Fruit fly (Drosophila melanogaster) whole organism, embryonic: ENCODE results near the gene Cyp4ac2.

ENCODE experiments used
- Ada2b ChIP-seq: fragments of 200-800 bp; sonication (Bioruptor generic); IDR thresholded peaks from 2 replicates; pipeline ENCODE4 v1.3.6; 2022; ENCODE audit warnings: missing biosample characterization, missing genetic modification characterization
- BEAF-32 ChIP-seq: fragments of 200-800 bp; sonication (Bioruptor generic); optimal IDR thresholded peaks from 3 replicates; lab custom pipeline; 2017; ENCODE audit warnings: missing biosample characterization, missing genetic modification characterization, mild to moderate bottlenecking, moderate library complexity, missing genetic modification reagents
- CG1233 ChIP-seq: fragments of 200-800 bp; sonication (Bioruptor generic); optimal IDR thresholded peaks from 4 replicates; lab custom pipeline; 2018; ENCODE audit warnings: missing biosample characterization, mild to moderate bottlenecking, missing genetic modification characterization
- CG13424 ChIP-seq: fragments of 200-800 bp; sonication (Bioruptor generic); optimal IDR thresholded peaks from 2 replicates; lab custom pipeline; 2019; ENCODE audit warnings: missing biosample characterization, mild to moderate bottlenecking, missing genetic modification characterization, moderate library complexity
- CG1603 ChIP-seq: fragments of 200-800 bp; sonication (Bioruptor generic); optimal IDR thresholded peaks from 2 replicates; lab custom pipeline; 2019; ENCODE audit warnings: missing biosample characterization, mild to moderate bottlenecking, missing genetic modification characterization, moderate library complexity
- CG17186 ChIP-seq: fragments of 200-800 bp; sonication (Bioruptor generic); optimal IDR thresholded peaks from 3 replicates; lab custom pipeline; 2017; ENCODE audit warnings: missing biosample characterization, missing genetic modification reagents, missing genetic modification characterization
- CG17568 ChIP-seq: fragments of 200-800 bp; sonication (Bioruptor generic); optimal IDR thresholded peaks from 2 replicates; lab custom pipeline; 2018; ENCODE audit warnings: missing biosample characterization, mild to moderate bottlenecking, missing genetic modification characterization, moderate library complexity
- CG17912 ChIP-seq: fragments of 200-800 bp; sonication (Bioruptor generic); optimal IDR thresholded peaks from 2 replicates; lab custom pipeline; 2018; ENCODE audit warnings: missing biosample characterization, mild to moderate bottlenecking, missing genetic modification characterization
- CG18764 ChIP-seq: fragments of 200-800 bp; sonication (Bioruptor generic); optimal IDR thresholded peaks from 3 replicates; lab custom pipeline; 2016; ENCODE audit warnings: missing biosample characterization, missing genetic modification characterization
- CG2120 ChIP-seq: fragments of 200-800 bp; sonication (Bioruptor generic); optimal IDR thresholded peaks from 3 replicates; lab custom pipeline; 2016; ENCODE audit warnings: missing biosample characterization, missing genetic modification characterization
- CG33557 ChIP-seq: fragments of 200-800 bp; sonication (Bioruptor generic); optimal IDR thresholded peaks from 2 replicates; lab custom pipeline; 2019; ENCODE audit warnings: missing biosample characterization, mild to moderate bottlenecking, missing genetic modification characterization, moderate library complexity
- CG7357 ChIP-seq: fragments of 200-800 bp; sonication (Bioruptor generic); IDR thresholded peaks from 3 replicates; pipeline ENCODE4 v1.3.6; 2022; ENCODE audit warnings: missing biosample characterization, missing genetic modification characterization
- CG8359 ChIP-seq: fragments of 200-800 bp; sonication (Bioruptor generic); optimal IDR thresholded peaks from 2 replicates; lab custom pipeline; 2017; ENCODE audit warnings: missing biosample characterization, mild to moderate bottlenecking, missing genetic modification characterization, borderline replicate concordance
- CG8478 ChIP-seq: fragments of >200 bp; optimal IDR thresholded peaks from 2 replicates; lab custom pipeline; 2018
- CG9215 ChIP-seq: fragments of 200-800 bp; sonication (Bioruptor generic); IDR thresholded peaks from 2 replicates; pipeline ENCODE4 v1.3.6; 2022; ENCODE audit warnings: missing biosample characterization, missing genetic modification characterization
- CkIIα-i1 ChIP-seq: fragments of 200-800 bp; sonication (Bioruptor generic); IDR thresholded peaks from 2 replicates; pipeline ENCODE4 v1.3.6; 2022; ENCODE audit warnings: missing biosample characterization, missing genetic modification characterization
- Dll ChIP-seq: fragments of 200-800 bp; sonication (Bioruptor generic); IDR thresholded peaks from 4 replicates; pipeline ENCODE4 v1.3.6; 2022; ENCODE audit warnings: missing biosample characterization, missing genetic modification characterization; ENCODE audit not compliant: partially characterized antibody
- Fer1 ChIP-seq: fragments of 200-800 bp; sonication (Bioruptor generic); optimal IDR thresholded peaks from 2 replicates; lab custom pipeline; 2017; ENCODE audit warnings: missing biosample characterization, mild to moderate bottlenecking, missing genetic modification characterization
- Lhr ChIP-seq: fragments of 200-800 bp; sonication (Bioruptor generic); optimal IDR thresholded peaks from 3 replicates; lab custom pipeline; 2017; ENCODE audit warnings: mild to moderate bottlenecking, missing biosample characterization, missing genetic modification reagents, missing genetic modification characterization
- MESR4 ChIP-seq: fragments of 200-800 bp; sonication (Bioruptor generic); optimal IDR thresholded peaks from 2 replicates; lab custom pipeline; 2018; ENCODE audit warnings: missing biosample characterization, mild to moderate bottlenecking, missing genetic modification characterization, moderate library complexity
- MTF-1 ChIP-seq: fragments of 200-800 bp; sonication (Bioruptor generic); optimal IDR thresholded peaks from 2 replicates; lab custom pipeline; 2018; ENCODE audit warnings: missing biosample characterization, mild to moderate bottlenecking, missing genetic modification characterization, borderline replicate concordance
- Max ChIP-seq: fragments of 200-800 bp; sonication (Bioruptor generic); optimal IDR thresholded peaks from 2 replicates; lab custom pipeline; 2016; ENCODE audit warnings: missing biosample characterization, mild to moderate bottlenecking, missing genetic modification characterization
- Mrtf ChIP-seq: fragments of 200-800 bp; sonication (Bioruptor generic); IDR thresholded peaks from 3 replicates; pipeline ENCODE4 v1.3.6; 2022; ENCODE audit warnings: missing biosample characterization, missing genetic modification characterization
- NC2β ChIP-seq: fragments of 200-800 bp; sonication (Bioruptor generic); optimal IDR thresholded peaks from 2 replicates; lab custom pipeline; 2016; ENCODE audit warnings: missing biosample characterization, missing genetic modification characterization
- Pdp1 ChIP-seq, 2 experiments: fragments of 200-800 bp; sonication (Bioruptor generic); optimal IDR thresholded peaks; 3 replicates each; lab custom pipeline; 2016; ENCODE audit warnings: missing biosample characterization in 2 of 2, missing genetic modification characterization in 2 of 2, mild to moderate bottlenecking in 1 of 2, moderate library complexity in 1 of 2
- Ptx1 ChIP-seq: fragments of 200-800 bp; sonication (Bioruptor generic); IDR thresholded peaks from 2 replicates; pipeline ENCODE4 v1.3.6; 2022; ENCODE audit warnings: missing biosample characterization, missing genetic modification characterization
- Sin3A ChIP-seq: fragments of >200 bp; optimal IDR thresholded peaks from 2 replicates; lab custom pipeline; 2018
- Sox102F ChIP-seq: fragments of 200-800 bp; sonication (Bioruptor generic); optimal IDR thresholded peaks from 2 replicates; lab custom pipeline; 2018; ENCODE audit warnings: missing biosample characterization, mild to moderate bottlenecking, missing genetic modification characterization, moderate library complexity
- Tbp ChIP-seq: fragments of >200 bp; optimal IDR thresholded peaks from 2 replicates; lab custom pipeline; 2018; ENCODE audit warnings: missing biosample characterization, missing genetic modification characterization
- Xrp1 ChIP-seq: fragments of 200-800 bp; sonication (Bioruptor generic); IDR thresholded peaks from 2 replicates; pipeline ENCODE4 v1.3.6; 2022; ENCODE audit warnings: missing biosample characterization, missing genetic modification characterization
- bbx ChIP-seq: fragments of 200-800 bp; sonication (Bioruptor generic); IDR thresholded peaks from 2 replicates; pipeline ENCODE4 v1.3.6; 2022; ENCODE audit warnings: missing biosample characterization, missing genetic modification characterization; ENCODE audit not compliant: partially characterized antibody
- cg ChIP-seq: fragments of 200-800 bp; sonication (Bioruptor generic); optimal IDR thresholded peaks from 3 replicates; lab custom pipeline; 2019; ENCODE audit warnings: missing biosample characterization, mild to moderate bottlenecking, missing genetic modification characterization, moderate library complexity
- dimm ChIP-seq: fragments of 200-800 bp; sonication (Bioruptor generic); IDR thresholded peaks from 2 replicates; pipeline ENCODE4 v1.3.6; 2022; ENCODE audit warnings: missing biosample characterization, missing genetic modification characterization
- dmrt11E ChIP-seq: fragments of 200-800 bp; sonication (Bioruptor generic); optimal IDR thresholded peaks from 3 replicates; lab custom pipeline; 2018; ENCODE audit warnings: missing biosample characterization, mild to moderate bottlenecking, missing genetic modification characterization, moderate library complexity
- dmrt99B ChIP-seq: fragments of 200-800 bp; sonication (Bioruptor generic); optimal IDR thresholded peaks from 2 replicates; lab custom pipeline; 2018; ENCODE audit warnings: missing biosample characterization, mild to moderate bottlenecking, missing genetic modification characterization, moderate library complexity
- gce ChIP-seq: fragments of 200-800 bp; sonication (Bioruptor generic); IDR thresholded peaks from 3 replicates; pipeline ENCODE4 v1.3.6; 2022; ENCODE audit warnings: missing biosample characterization, missing genetic modification characterization
- gcm2 ChIP-seq: fragments of 200-800 bp; sonication (Bioruptor generic); optimal IDR thresholded peaks from 2 replicates; lab custom pipeline; 2016; ENCODE audit warnings: missing biosample characterization, missing genetic modification characterization
- hkb ChIP-seq, 2 experiments: fragments of 200-800 bp in 1 of 2; fragments of >200 bp in 1 of 2; sonication (Bioruptor generic) in 1 of 2; IDR thresholded peaks in 1 of 2; optimal IDR thresholded peaks in 1 of 2; 2 replicates each; pipeline versions ENCODE4 v1.3.6 to Lab custom; 2017 to 2022; ENCODE audit warnings: missing biosample characterization in 1 of 2, missing genetic modification characterization in 1 of 2
- lbe ChIP-seq: fragments of 200-800 bp; sonication (Bioruptor generic); optimal IDR thresholded peaks from 2 replicates; lab custom pipeline; 2016; ENCODE audit warnings: missing biosample characterization, mild to moderate bottlenecking, missing genetic modification characterization
- lilli ChIP-seq: fragments of 200-800 bp; sonication (Bioruptor generic); optimal IDR thresholded peaks from 3 replicates; lab custom pipeline; 2016; ENCODE audit warnings: missing biosample characterization, missing genetic modification characterization
- mld ChIP-seq: fragments of 200-800 bp; sonication (Bioruptor generic); IDR thresholded peaks from 3 replicates; pipeline ENCODE4 v1.3.6; 2022; ENCODE audit warnings: missing biosample characterization, missing genetic modification characterization; ENCODE audit not compliant: partially characterized antibody
- nerfin-1 ChIP-seq: fragments of 200-800 bp; sonication (Bioruptor generic); optimal IDR thresholded peaks from 3 replicates; lab custom pipeline; 2019; ENCODE audit warnings: missing biosample characterization, mild to moderate bottlenecking, missing genetic modification characterization, moderate library complexity
- odd ChIP-seq: fragments of 200-800 bp; sonication (Bioruptor generic); optimal IDR thresholded peaks from 2 replicates; lab custom pipeline; 2017; ENCODE audit warnings: missing biosample characterization, mild to moderate bottlenecking, missing genetic modification characterization
- phol ChIP-seq: fragments of 200-800 bp; sonication (Bioruptor generic); optimal IDR thresholded peaks from 3 replicates; lab custom pipeline; 2018; ENCODE audit warnings: missing biosample characterization, mild to moderate bottlenecking, missing genetic modification characterization, moderate library complexity
- pnt ChIP-seq: fragments of 200-800 bp; sonication (Bioruptor generic); optimal IDR thresholded peaks from 3 replicates; lab custom pipeline; 2016; ENCODE audit warnings: missing biosample characterization, missing genetic modification characterization
- pros ChIP-seq: fragments of 200-800 bp; sonication (Bioruptor generic); optimal IDR thresholded peaks from 3 replicates; lab custom pipeline; 2019; ENCODE audit warnings: missing biosample characterization, mild to moderate bottlenecking, missing genetic modification characterization, moderate library complexity
- ro ChIP-seq: fragments of 200-800 bp; sonication (Bioruptor generic); IDR thresholded peaks from 2 replicates; pipeline ENCODE4 v1.3.6; 2022; ENCODE audit warnings: missing biosample characterization, missing genetic modification characterization
- ssp ChIP-seq: fragments of 200-800 bp; sonication (Bioruptor generic); IDR thresholded peaks from 2 replicates; pipeline ENCODE4 v1.3.6; 2022; ENCODE audit warnings: missing biosample characterization, missing genetic modification characterization
- yki ChIP-seq: fragments of >200 bp; optimal IDR thresholded peaks from 3 replicates; lab custom pipeline; 2018

Cyp4ac2 gene

dm6 chr2L:5256036-5256846 is 10.0 kb upstream of the Cyp4ac2 start (continued):
- TF ChIP-seq Dll (GFP tag; lab: Robert Waterston, UW) (no peak), Max (GFP tag; lab: Kevin White, UChicago) (no peak), gcm2 (GFP tag; lab: Kevin White, UChicago) (no peak), bbx (GFP tag; lab: Robert Waterston, UW) (no peak), nerfin-1 (peak; percentile 40), CG1603 (tag; lab: Kevin White, UChicago) (peak; percentile 69), CG8359 (peak; percentile 54), Tbp (GFP tag; lab: Kevin White, UChicago) (no peak), Ada2b (GFP tag; lab: Robert Waterston, UW) (peak; percentile 21; the same call in 1 of the 2 replicates), BEAF-32 (GFP tag; lab: Kevin White, UChicago) (no peak), CG13424 (tag; lab: Kevin White, UChicago) (peak; percentile 34), mld (GFP tag; lab: Robert Waterston, UW) (no peak), Sox102F (GFP tag; lab: Kevin White, UChicago) (peak; percentile 51), dmrt11E (tag; lab: Kevin White, UChicago) (peak; percentile 66), CG17912 (no peak), cg (GFP tag; lab: Kevin White, UChicago) (peak; percentile 6), MESR4 (no peak), Ptx1 (GFP tag; lab: Robert Waterston, UW) (peak; percentile 55), Lhr (GFP tag; lab: Kevin White, UChicago) (peak; percentile 33), yki (lab: Kevin White, UChicago) (no peak), CG17186 (GFP tag; lab: Kevin White, UChicago) (peak; percentile 36), ro (no peak), Xrp1 (GFP tag; lab: Robert Waterston, UW) (peak; percentile 85), pros (GFP tag; lab: Kevin White, UChicago) (peak; percentile 23), CG2120 (GFP tag; lab: Kevin White, UChicago) (no peak), CG17568 (GFP tag; lab: Kevin White, UChicago) (peak; percentile 64), CG18764 (GFP tag; lab: Kevin White, UChicago) (peak; percentile 56), lbe (GFP tag; lab: Kevin White, UChicago) (peak; percentile 85), CG1233 (GFP tag; lab: Kevin White, UChicago) (peak; percentile 54), ssp (GFP tag; lab: Robert Waterston, UW) (no peak), Mrtf (no peak), Sin3A (lab: Kevin White, UChicago) (no peak), CkIIα-i1 (GFP tag; lab: Robert Waterston, UW) (no peak), hkb (optimal IDR thresholded peaks at IDR 0.05; lab: Kevin White, UChicago) (no peak), hkb (GFP tag; IDR thresholded peaks at IDR 0.05; lab: Robert Waterston, UW) (peak; percentile 62), dmrt99B (peak; percentile 59), MTF-1 (GFP tag; lab: Kevin White, UChicago) (peak; percentile 68), CG9215 (GFP tag; lab: Robert Waterston, UW) (no peak), phol (tag; lab: Kevin White, UChicago) (peak; percentile 33), CG7357 (GFP tag; lab: Robert Waterston, UW) (0 out of 3 replicates have a peak, but pooled peaks have one; percentile 15), pnt (GFP tag; lab: Kevin White, UChicago) (peak; percentile 21), odd (peak; percentile 25), gce (GFP tag; lab: Robert Waterston, UW) (peak; percentile 68), CG8478 (lab: Kevin White, UChicago) (no peak), dimm (peak; percentile 54; the same call in 1 of the 2 replicates), Fer1 (no peak), CG33557 (GFP tag; lab: Kevin White, UChicago) (peak; percentile 90), lilli (GFP tag; lab: Kevin White, UChicago) (peak; percentile 32), NC2β (GFP tag; lab: Kevin White, UChicago) (peak; percentile 60), Pdp1 (GFP tag; optimal IDR thresholded peaks at IDR 0.05; lab: Kevin White, UChicago) (peak; percentile 18 to 55)
